Worm (Caenorhabditis elegans) whole organism, midembryonic: ENCODE results near the gene hex-3.
A peak's percentile ranks its signal among the peaks of the same experiment; 100 is the strongest.

Source experiments
- T22C8.4 ChIP-seq: fragments of 200-800 bp; sonication (Bioruptor generic); IDR thresholded peaks from 2 replicates; pipeline ENCODE4 v1.3.6; 2022; ENCODE audit warnings: missing genetic modification characterization, missing compliant biosample characterization
- cog-1 ChIP-seq: sonication (generic microtip); optimal IDR thresholded peaks from 2 replicates; lab custom pipeline; 2016; ENCODE audit warnings: missing genetic modification characterization, missing compliant biosample characterization
- flt-1 ChIP-seq: fragments of 200-800 bp; sonication (Bioruptor generic); IDR thresholded peaks from 2 replicates; pipeline ENCODE4 v1.3.6; 2022; ENCODE audit warnings: missing genetic modification characterization, missing compliant biosample characterization
- klf-2 ChIP-seq: fragments of 200-800 bp; sonication (Bioruptor generic); conservative IDR thresholded peaks from 2 replicates; pipeline ENCODE4 v1.3.6; 2022; ENCODE audit warnings: missing genetic modification reagents, missing genetic modification characterization, missing compliant biosample characterization
- med-1 ChIP-seq: sonication (generic microtip); optimal IDR thresholded peaks from 2 replicates; lab custom pipeline; 2017; ENCODE audit warnings: missing genetic modification characterization, mild to moderate bottlenecking, missing compliant biosample characterization, antibody characterized with exemption, missing genetic modification reagents; ENCODE audit not compliant: insufficient read depth
- ref-1 ChIP-seq: fragments of 200-800 bp; sonication (Bioruptor generic); conservative IDR thresholded peaks from 2 replicates; pipeline ENCODE4 v1.3.6; 2022; ENCODE audit warnings: missing genetic modification reagents, missing genetic modification characterization, missing compliant biosample characterization
- tab-1 ChIP-seq: fragments of 200-800 bp; sonication (Bioruptor generic); IDR thresholded peaks from 2 replicates; pipeline ENCODE4 v1.3.6; 2022; ENCODE audit warnings: missing genetic modification characterization, missing compliant biosample characterization
- ztf-23 ChIP-seq: fragments of 200-800 bp; sonication (Bioruptor generic); IDR thresholded peaks from 2 replicates; pipeline ENCODE4 v1.3.6; 2022; ENCODE audit warnings: missing genetic modification reagents, missing genetic modification characterization, missing compliant biosample characterization
- ztf-29 ChIP-seq: fragments of 200-800 bp; sonication (Bioruptor generic); IDR thresholded peaks from 2 replicates; pipeline ENCODE4 v1.3.6; 2022; ENCODE audit warnings: missing genetic modification reagents, missing genetic modification characterization, missing compliant biosample characterization

hex-3 gene

DNA sequence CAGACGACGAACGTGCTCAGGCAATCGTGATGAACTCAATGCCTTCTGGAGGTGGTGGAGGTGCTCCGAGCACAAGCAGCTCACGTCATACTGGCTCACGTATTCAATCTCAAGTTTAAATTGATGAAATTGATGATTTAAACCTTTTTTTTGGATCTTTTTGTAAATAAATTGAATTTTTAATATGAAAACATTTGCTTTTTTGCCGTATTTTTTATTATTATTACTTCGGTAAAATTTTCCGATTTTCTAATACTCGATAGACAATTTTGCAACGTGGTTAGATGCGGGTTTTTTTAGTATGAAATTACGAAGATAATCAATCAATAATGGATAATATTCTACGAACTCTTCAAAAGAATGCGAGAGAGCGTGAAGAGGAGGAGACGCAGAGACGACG is 9.0 kb downstream of the hex-3 start, which contains the start of gene oxi-1:
Gene oxi-1 (plus strand): TSS at position 301 of the 400 bp plus-strand sequence.
- TF ChIP-seq ref-1 (GFP tag; lab: Robert Waterston, UW) = no peak
- TF ChIP-seq ztf-29 (GFP tag; lab: Robert Waterston, UW) = no peak
- TF ChIP-seq ztf-23 (GFP tag; lab: Robert Waterston, UW) = no peak
- TF ChIP-seq klf-2 (GFP tag; lab: Robert Waterston, UW) = no peak
- no peak for TF ChIP-seq T22C8.4
- no peak for TF ChIP-seq flt-1 (GFP tag; lab: Robert Waterston, UW)
- no peak for TF ChIP-seq tab-1 (GFP tag; lab: Robert Waterston, UW)
- no peak for TF ChIP-seq cog-1
- TF ChIP-seq med-1 (GFP tag; lab: Kevin White, UChicago) = no peak

DNA sequence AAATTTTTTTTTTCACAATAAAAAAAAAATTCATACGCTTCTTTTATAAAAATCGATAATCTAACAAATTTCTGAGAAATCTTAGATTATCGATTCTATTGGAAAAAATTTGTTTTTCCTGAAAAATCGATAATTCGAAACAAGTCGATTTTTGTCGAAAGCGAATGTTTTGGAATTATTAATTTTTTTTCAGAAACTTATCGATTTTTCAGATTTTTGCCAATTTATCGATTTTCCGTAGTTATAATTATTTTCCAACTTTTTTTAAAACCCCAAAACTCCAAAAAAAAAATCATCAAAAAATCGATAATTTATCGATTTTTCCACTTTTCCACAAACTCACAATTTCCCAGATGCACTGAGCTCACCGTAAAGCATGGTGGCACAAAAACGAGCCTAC is 12.4 kb downstream of the hex-3 start:
- TF ChIP-seq ref-1 (GFP tag; lab: Robert Waterston, UW) (no peak), T22C8.4 (peak; percentile 84)

- no peak for TF ChIP-seq ztf-23 (GFP tag; lab: Robert Waterston, UW)
- TF ChIP-seq cog-1 = no peak
- TF ChIP-seq klf-2 (GFP tag; lab: Robert Waterston, UW) = no peak
- TF ChIP-seq T22C8.4 = no peak
- TF ChIP-seq ref-1 (GFP tag; lab: Robert Waterston, UW) = no peak
- no peak for TF ChIP-seq tab-1 (GFP tag; lab: Robert Waterston, UW)
- TF ChIP-seq ztf-29 (GFP tag; lab: Robert Waterston, UW) = no peak
Measured at ce11 chrIII:10867086-10867485, 18.1 kb downstream of the hex-3 start.

DNA sequence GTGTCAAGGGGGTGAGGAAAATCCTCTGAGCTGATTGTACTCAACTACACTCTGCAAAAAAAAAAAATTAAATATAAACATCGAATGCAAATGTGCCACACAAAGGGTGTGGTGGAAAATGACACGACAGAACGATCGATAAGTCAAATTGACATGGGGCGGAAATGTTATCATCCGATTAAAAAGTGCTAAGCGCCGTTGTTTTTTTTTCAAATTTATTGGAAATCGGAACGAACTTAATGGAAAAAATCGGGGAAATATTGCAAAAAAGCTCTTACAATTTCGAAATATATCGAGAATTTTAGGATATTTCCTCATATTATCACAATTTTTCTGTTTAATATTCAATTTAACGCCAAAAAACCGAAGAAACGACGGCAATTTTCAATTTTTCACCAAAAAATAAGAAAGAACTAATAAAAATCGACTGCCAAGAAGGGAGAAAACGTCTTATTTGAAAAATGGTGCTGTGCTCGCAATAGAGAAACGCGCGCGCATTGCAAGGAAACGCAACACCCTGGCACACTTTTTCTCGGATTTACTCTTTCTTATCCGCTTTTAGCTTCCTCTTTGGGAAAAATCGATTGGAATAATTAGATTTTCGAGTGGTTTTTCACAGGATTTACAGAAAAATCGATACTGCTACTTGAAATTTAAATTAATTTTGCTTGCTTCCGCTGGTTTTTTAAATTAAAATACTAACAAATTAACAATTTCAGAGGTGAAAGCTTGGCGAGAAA is 19.8 kb downstream of the hex-3 start, which contains the start of the genes cey-4 and vps-50:
Gene cey-4 (minus strand): TSS at position 51 of the 740 bp plus-strand sequence.
Gene vps-50 (plus strand): TSS at position 541 of the 740 bp plus-strand sequence.
- TF ChIP-seq ztf-23 (GFP tag; lab: Robert Waterston, UW) (no peak), T22C8.4 (peak; percentile 30; the same call in 1 of the 2 replicates), ztf-29 (GFP tag; lab: Robert Waterston, UW) (no peak), klf-2 (GFP tag; lab: Robert Waterston, UW) (no peak), ref-1 (GFP tag; lab: Robert Waterston, UW) (no peak), tab-1 (GFP tag; lab: Robert Waterston, UW) (no peak), med-1 (GFP tag; lab: Kevin White, UChicago) (no peak), cog-1 (peak; percentile 35), flt-1 (GFP tag; lab: Robert Waterston, UW) (no peak)

DNA sequence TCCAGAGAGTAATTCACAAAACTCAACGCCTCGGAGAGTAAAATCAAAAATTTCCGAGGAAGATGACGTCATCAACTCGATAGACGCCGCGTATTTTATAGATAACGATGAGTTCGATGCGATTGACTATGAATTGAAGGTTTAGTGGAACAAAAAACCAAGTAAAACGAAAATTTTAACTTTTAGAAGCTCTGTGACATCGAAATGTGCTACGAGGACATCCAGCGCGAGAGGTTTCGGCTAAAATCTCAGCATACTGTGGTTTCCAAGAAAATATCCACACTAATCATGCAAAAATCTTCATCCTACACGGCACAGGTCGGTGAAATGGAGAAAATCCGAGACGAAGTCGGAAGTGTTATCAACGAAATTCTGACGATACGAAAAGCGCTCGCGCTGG is 20.6 kb downstream of the hex-3 start:
- no peak for TF ChIP-seq tab-1 (GFP tag; lab: Robert Waterston, UW)
- TF ChIP-seq med-1 (GFP tag; lab: Kevin White, UChicago) = no peak
- no peak for TF ChIP-seq ref-1 (GFP tag; lab: Robert Waterston, UW)
- no peak for TF ChIP-seq klf-2 (GFP tag; lab: Robert Waterston, UW)
- no peak for TF ChIP-seq ztf-23 (GFP tag; lab: Robert Waterston, UW)
- no peak for TF ChIP-seq ztf-29 (GFP tag; lab: Robert Waterston, UW)
- TF ChIP-seq flt-1 (GFP tag; lab: Robert Waterston, UW) = no peak
- no peak for TF ChIP-seq T22C8.4
- no peak for TF ChIP-seq cog-1

ce11 chrIII:10870161-10870560 is 21.1 kb downstream of the hex-3 start:
- TF ChIP-seq ztf-23 (GFP tag; lab: Robert Waterston, UW) (no peak), cog-1 (no peak), T22C8.4 (no peak), tab-1 (GFP tag; lab: Robert Waterston, UW) (no peak), ref-1 (GFP tag; lab: Robert Waterston, UW) (no peak), ztf-29 (GFP tag; lab: Robert Waterston, UW) (no peak), med-1 (GFP tag; lab: Kevin White, UChicago) (no peak), klf-2 (GFP tag; lab: Robert Waterston, UW) (no peak), flt-1 (GFP tag; lab: Robert Waterston, UW) (no peak)

DNA sequence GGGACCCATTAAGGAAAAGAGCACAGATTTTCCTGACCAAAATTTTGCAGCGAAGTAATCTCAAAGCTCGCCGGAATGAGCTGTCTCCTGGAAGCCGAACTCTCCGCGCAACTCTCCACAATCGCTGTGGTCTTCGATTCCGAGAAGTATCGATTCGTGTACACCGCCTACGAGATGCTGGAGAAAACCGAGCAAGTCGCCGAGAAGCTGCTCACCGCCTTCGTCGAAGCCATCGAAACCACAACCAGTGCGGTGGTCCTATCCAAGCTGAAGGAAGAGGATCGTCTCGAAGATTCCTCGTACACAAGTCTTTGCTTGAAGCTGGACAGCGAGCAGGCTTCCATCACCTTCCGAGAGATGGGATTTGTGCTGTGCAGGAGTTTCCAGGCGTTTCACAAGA is 21.8 kb downstream of the hex-3 start:
- TF ChIP-seq flt-1 (GFP tag; lab: Robert Waterston, UW) (no peak), T22C8.4 (no peak), tab-1 (GFP tag; lab: Robert Waterston, UW) (no peak), ztf-23 (GFP tag; lab: Robert Waterston, UW) (no peak), ztf-29 (GFP tag; lab: Robert Waterston, UW) (no peak), med-1 (GFP tag; lab: Kevin White, UChicago) (no peak), ref-1 (GFP tag; lab: Robert Waterston, UW) (no peak), klf-2 (GFP tag; lab: Robert Waterston, UW) (no peak), cog-1 (no peak)

ce11 chrIII:10875132-10875531 is 26.1 kb downstream of the hex-3 start, which contains the start of gene C44B9.2:
C44B9.2 (plus strand) TSS chrIII:10875432.
- TF ChIP-seq med-1 (GFP tag; lab: Kevin White, UChicago) = no peak
- no peak for TF ChIP-seq tab-1 (GFP tag; lab: Robert Waterston, UW)
- no peak for TF ChIP-seq T22C8.4
- TF ChIP-seq ztf-29 (GFP tag; lab: Robert Waterston, UW) = no peak
- TF ChIP-seq flt-1 (GFP tag; lab: Robert Waterston, UW) = no peak
- TF ChIP-seq ztf-23 (GFP tag; lab: Robert Waterston, UW) = no peak
- TF ChIP-seq klf-2 (GFP tag; lab: Robert Waterston, UW) = no peak
- no peak for TF ChIP-seq cog-1
- TF ChIP-seq ref-1 (GFP tag; lab: Robert Waterston, UW) = no peak

ce11 chrIII:10877542-10877941 is 28.5 kb downstream of the hex-3 start:
- TF ChIP-seq flt-1 (GFP tag; lab: Robert Waterston, UW) (no peak), ztf-29 (GFP tag; lab: Robert Waterston, UW) (no peak), cog-1 (no peak), T22C8.4 (no peak), ref-1 (GFP tag; lab: Robert Waterston, UW) (no peak), tab-1 (GFP tag; lab: Robert Waterston, UW) (no peak)
